Fruit fly (Drosophila melanogaster): ENCODE data around the gene HGTX.

DNA sequence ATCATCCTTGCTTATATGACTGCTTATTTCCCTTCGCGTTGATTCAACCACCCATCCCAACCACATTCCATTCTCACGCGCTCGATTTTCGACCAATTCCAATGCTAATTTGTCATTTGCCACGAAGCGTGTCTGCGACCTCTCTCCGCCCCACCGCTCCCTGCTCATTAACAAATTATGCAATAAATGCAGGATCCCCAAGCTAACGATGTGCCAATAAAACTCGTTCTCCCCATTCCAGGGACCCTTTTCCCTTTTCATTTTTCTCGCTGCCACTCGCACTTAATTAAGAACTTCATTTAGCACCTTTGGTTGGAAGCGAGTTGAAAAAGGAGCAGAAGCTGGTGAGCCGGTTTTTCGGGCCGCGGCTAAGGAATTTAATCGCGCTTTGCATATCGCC lies 46.6 kb upstream of the HGTX start:
- no peak for TF ChIP-seq usp (GFP tag; optimal IDR thresholded peaks at IDR 0.05)
- TF ChIP-seq Dll (optimal IDR thresholded peaks at IDR 0.05): no peak
